Worm (Caenorhabditis elegans) whole organism, midembryonic: Measurements from ENCODE around the gene sss-1.

Experiments
- T22C8.4 ChIP-seq: fragments of 200-800 bp; sonication (Bioruptor generic); IDR thresholded peaks from 2 replicates; pipeline ENCODE4 v1.3.6; 2022; ENCODE audit warnings: missing genetic modification characterization, missing compliant biosample characterization
- cog-1 ChIP-seq: sonication (generic microtip); optimal IDR thresholded peaks from 2 replicates; lab custom pipeline; 2016; ENCODE audit warnings: missing genetic modification characterization, missing compliant biosample characterization
- flt-1 ChIP-seq: fragments of 200-800 bp; sonication (Bioruptor generic); IDR thresholded peaks from 2 replicates; pipeline ENCODE4 v1.3.6; 2022; ENCODE audit warnings: missing genetic modification characterization, missing compliant biosample characterization
- klf-2 ChIP-seq: fragments of 200-800 bp; sonication (Bioruptor generic); conservative IDR thresholded peaks from 2 replicates; pipeline ENCODE4 v1.3.6; 2022; ENCODE audit warnings: missing genetic modification reagents, missing genetic modification characterization, missing compliant biosample characterization
- med-1 ChIP-seq: sonication (generic microtip); optimal IDR thresholded peaks from 2 replicates; lab custom pipeline; 2017; ENCODE audit warnings: missing genetic modification characterization, mild to moderate bottlenecking, missing compliant biosample characterization, antibody characterized with exemption, missing genetic modification reagents; ENCODE audit not compliant: insufficient read depth
- tab-1 ChIP-seq: fragments of 200-800 bp; sonication (Bioruptor generic); IDR thresholded peaks from 2 replicates; pipeline ENCODE4 v1.3.6; 2022; ENCODE audit warnings: missing genetic modification characterization, missing compliant biosample characterization
- ztf-23 ChIP-seq: fragments of 200-800 bp; sonication (Bioruptor generic); IDR thresholded peaks from 2 replicates; pipeline ENCODE4 v1.3.6; 2022; ENCODE audit warnings: missing genetic modification reagents, missing genetic modification characterization, missing compliant biosample characterization
- ztf-29 ChIP-seq: fragments of 200-800 bp; sonication (Bioruptor generic); IDR thresholded peaks from 2 replicates; pipeline ENCODE4 v1.3.6; 2022; ENCODE audit warnings: missing genetic modification reagents, missing genetic modification characterization, missing compliant biosample characterization

- TF ChIP-seq ztf-23 (GFP tag; lab: Robert Waterston, UW): no peak
- no peak for TF ChIP-seq tab-1 (GFP tag; lab: Robert Waterston, UW)
- no peak for TF ChIP-seq flt-1 (GFP tag; lab: Robert Waterston, UW)
- TF ChIP-seq T22C8.4 (GFP tag; lab: Robert Waterston, UW): no peak
- TF ChIP-seq ztf-29 (GFP tag; lab: Robert Waterston, UW): no peak
- no peak for TF ChIP-seq med-1 (GFP tag; lab: Kevin White, UChicago)
- no peak for TF ChIP-seq klf-2 (GFP tag; lab: Robert Waterston, UW)
- no peak for TF ChIP-seq cog-1 (tag; lab: Kevin White, UChicago)
These were observed 5.7 kb upstream of the sss-1 start for ce11 chrIV:9899227-9899626.
